Worm (Caenorhabditis elegans): Measurements from ENCODE around the gene C02F5.14.

Gene C02F5.14

DNA sequence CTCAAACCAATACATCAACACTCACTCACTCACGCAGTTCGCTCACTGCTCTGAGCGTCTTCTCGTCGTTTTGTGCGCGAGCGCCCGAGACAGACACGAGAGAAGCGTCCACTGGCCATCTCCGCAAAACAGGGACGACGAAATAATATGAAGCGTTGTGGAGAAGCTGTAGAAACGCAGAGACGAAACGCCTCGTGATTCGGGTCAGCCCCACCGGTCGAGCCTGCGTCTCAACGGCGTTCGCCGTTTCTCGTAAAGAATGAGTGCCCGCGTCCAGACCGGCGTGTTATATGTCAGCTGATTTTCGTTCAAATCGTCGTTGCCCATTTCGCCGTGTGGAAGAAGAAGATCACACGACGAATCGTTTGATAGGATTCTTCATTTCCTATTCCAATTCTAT is 7.8 kb downstream of the C02F5.14 start, which contains the start of gene fbxl-1 (continued):
- peak; percentile 57 for TF ChIP-seq mab-5 (tag; optimal IDR thresholded peaks at IDR 0.05)
- TF ChIP-seq lin-39 (tag; optimal IDR thresholded peaks at IDR 0.05): no peak
- peak; percentile 88 for TF ChIP-seq sem-4 (tag; optimal IDR thresholded peaks at IDR 0.05)
- TF ChIP-seq Y55F3AM.14 (GFP tag; optimal IDR thresholded peaks at IDR 0.05): peak; percentile 71
- peak; percentile 76 for TF ChIP-seq unc-55 (GFP tag; optimal IDR thresholded peaks at IDR 0.05)
- TF ChIP-seq nhr-25 (tag; optimal IDR thresholded peaks at IDR 0.05): peak; percentile 54
- peak; percentile 18 for TF ChIP-seq nhr-6 (tag; optimal IDR thresholded peaks at IDR 0.05)
- no peak for TF ChIP-seq elt-3 (tag; optimal IDR thresholded peaks at IDR 0.05)
- TF ChIP-seq ztf-4 (tag; optimal IDR thresholded peaks at IDR 0.05): peak; percentile 38
- no peak for TF ChIP-seq aly-2 (tag; optimal IDR thresholded peaks at IDR 0.05)

DNA sequence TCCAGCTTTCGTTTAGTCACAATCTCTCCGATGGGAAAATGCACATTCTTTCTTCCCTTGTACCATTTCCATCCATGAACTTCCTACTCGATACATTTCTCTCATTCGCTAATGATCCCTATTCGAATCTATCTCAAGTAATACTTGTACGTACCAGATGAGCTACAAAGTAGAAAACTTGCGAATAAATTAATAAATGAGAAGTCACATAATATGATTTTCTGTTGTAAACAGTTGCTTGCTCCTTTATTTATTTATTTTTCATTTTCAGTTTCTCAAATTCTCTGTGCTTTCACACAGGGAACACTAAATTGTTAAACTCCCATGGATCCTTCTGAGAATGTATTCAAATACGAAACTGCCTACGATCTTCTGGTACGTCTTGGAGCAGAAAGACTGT is 9.1 kb downstream of the C02F5.14 start, which contains the start of gene rfs-1:
TSS of gene rfs-1 (plus strand) at position 301 of the 400 bp plus-strand sequence.
- TF ChIP-seq unc-55 (GFP tag; optimal IDR thresholded peaks at IDR 0.05) (no peak), aly-2 (tag; optimal IDR thresholded peaks at IDR 0.05) (no peak), nhr-6 (tag; optimal IDR thresholded peaks at IDR 0.05) (no peak), nhr-23 (tag; optimal IDR thresholded peaks at IDR 0.05) (no peak), ama-1 (optimal IDR thresholded peaks at IDR 0.05) (no peak), gmeb-1 (tag; optimal IDR thresholded peaks at IDR 0.05) (no peak), lin-11 (tag; optimal IDR thresholded peaks at IDR 0.05) (no peak), ztf-4 (tag; optimal IDR thresholded peaks at IDR 0.05) (no peak), nhr-77 (tag; optimal IDR thresholded peaks at IDR 0.05) (no peak), nhr-10 (tag; optimal IDR thresholded peaks at IDR 0.05) (no peak), R02D3.7 (tag; optimal IDR thresholded peaks at IDR 0.05) (no peak), nhr-12 (tag; optimal IDR thresholded peaks at IDR 0.05) (no peak), dmd-4 (tag; optimal IDR thresholded peaks at IDR 0.05) (no peak), crh-2 (tag; optimal IDR thresholded peaks at IDR 0.05) (no peak), ztf-11 (tag; optimal IDR thresholded peaks at IDR 0.05) (no peak), nhr-21 (tag; optimal IDR thresholded peaks at IDR 0.05) (no peak)

DNA sequence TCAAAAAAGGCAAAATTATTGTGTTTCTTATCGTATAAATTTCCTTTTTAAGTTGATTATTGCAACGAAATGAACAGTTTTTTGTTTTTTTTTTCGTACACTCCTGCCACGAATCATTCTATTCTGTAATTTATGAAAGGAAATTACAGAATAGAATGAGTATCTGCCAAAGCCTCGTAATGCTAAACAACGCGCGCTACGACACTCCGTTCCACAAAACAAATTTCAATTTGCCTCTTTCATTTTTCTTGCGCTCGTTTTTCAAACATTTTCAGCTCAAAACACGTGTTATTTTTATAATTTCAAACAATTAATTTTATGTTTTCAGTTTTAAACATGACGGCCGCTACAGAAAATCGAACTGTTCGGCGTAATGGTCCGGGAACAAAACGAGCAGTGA is 10.5 kb downstream of the C02F5.14 start, which contains the start of gene mob-4:
TSS of gene mob-4 (plus strand) at position 329 of the 400 bp plus-strand sequence.
- peak in 1 of 2 experiments; percentile 32 for TF ChIP-seq lsy-2 (tag; optimal IDR thresholded peaks at IDR 0.05)
- peak; percentile 32 for TF ChIP-seq unc-55 (GFP tag; optimal IDR thresholded peaks at IDR 0.05)
- TF ChIP-seq crh-2 (tag; optimal IDR thresholded peaks at IDR 0.05): no peak

DNA sequence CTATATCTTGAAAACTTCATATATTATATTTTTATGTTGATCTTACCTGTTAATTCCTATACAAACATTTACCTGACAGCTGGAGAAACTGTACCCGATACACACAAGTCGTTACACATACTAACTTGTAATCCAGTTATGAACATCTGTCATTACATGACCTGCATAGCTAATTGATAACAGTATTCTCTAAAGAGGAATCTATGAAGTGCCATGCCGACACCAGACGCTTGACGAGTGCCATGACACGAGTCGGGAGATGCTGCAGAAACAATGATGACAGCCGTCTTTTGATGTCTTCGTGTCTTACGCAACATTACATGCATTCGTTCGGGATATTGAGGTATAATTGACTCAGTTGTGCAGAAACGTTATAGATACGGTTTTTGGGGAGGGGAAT is 15.2 kb downstream of the C02F5.14 start:
- TF ChIP-seq lin-13 (GFP tag; optimal IDR thresholded peaks at IDR 0.05): no peak
- no peak for TF ChIP-seq F13H6.1 (tag; optimal IDR thresholded peaks at IDR 0.05)
- TF ChIP-seq crh-2 (tag; optimal IDR thresholded peaks at IDR 0.05): no peak
- no peak for TF ChIP-seq zag-1 (tag; optimal IDR thresholded peaks at IDR 0.05)
- TF ChIP-seq unc-39 (tag; optimal IDR thresholded peaks at IDR 0.05): no peak
- no peak for TF ChIP-seq mdl-1 (tag; optimal IDR thresholded peaks at IDR 0.05)
- TF ChIP-seq elt-1 (tag; optimal IDR thresholded peaks at IDR 0.05): no peak
- TF ChIP-seq nhr-10 (tag; optimal IDR thresholded peaks at IDR 0.05): no peak
- TF ChIP-seq unc-55 (GFP tag; optimal IDR thresholded peaks at IDR 0.05): no peak
- TF ChIP-seq nhr-21 (tag; optimal IDR thresholded peaks at IDR 0.05): no peak
- TF ChIP-seq sma-3 (GFP tag; optimal IDR thresholded peaks at IDR 0.05): no peak
- no peak for TF ChIP-seq mbf-1 (tag; optimal IDR thresholded peaks at IDR 0.05)
- TF ChIP-seq sem-4 (tag; optimal IDR thresholded peaks at IDR 0.05): no peak

DNA sequence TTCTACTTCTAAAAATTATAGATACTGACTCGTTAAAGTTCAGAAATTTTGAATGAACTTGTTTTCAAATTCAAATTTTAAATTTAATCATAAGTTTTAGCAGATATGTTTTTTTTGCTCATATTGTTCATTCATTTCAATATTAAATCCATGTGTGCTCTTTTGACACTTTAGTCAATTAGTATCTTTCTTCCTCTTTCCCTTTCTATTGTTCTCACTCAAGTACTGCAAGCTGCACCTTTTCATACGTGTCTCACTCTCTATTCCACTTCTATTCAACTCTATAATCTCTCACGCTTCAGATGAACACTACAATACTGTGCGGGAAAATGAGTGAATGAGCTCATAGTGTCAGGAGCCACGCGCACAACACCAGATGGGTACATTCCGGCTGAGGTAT is 17.4 kb downstream of the C02F5.14 start, which contains the start of gene C30A5.16:
TSS of gene C30A5.16 (plus strand) at position 301 of the 400 bp plus-strand sequence.
- TF ChIP-seq egl-27 (tag; optimal IDR thresholded peaks at IDR 0.05): no peak
- TF ChIP-seq ztf-11 (tag; optimal IDR thresholded peaks at IDR 0.05): no peak
- no peak for TF ChIP-seq lin-39 (tag; optimal IDR thresholded peaks at IDR 0.05)
- no peak for TF ChIP-seq sem-4 (tag; optimal IDR thresholded peaks at IDR 0.05)

DNA sequence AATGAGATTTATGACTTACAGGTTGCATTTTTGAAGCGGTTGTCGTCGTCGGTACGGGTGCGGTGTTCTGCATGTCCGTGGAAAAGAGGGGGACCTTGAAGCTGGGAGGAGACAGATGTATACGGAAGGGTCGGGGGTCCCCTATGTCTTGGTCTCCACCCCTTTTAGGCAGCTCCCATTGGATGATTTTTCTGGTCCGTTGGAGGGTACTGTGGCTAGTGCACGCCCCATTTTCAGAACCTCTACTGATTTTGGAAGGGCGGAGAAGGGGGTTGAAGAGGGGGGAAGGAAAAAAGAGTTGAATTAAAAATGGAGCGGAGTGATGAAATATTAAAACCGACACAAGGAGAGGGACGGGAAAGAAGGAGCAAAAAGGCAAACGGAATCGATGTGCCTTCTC is 19.1 kb downstream of the C02F5.14 start, which contains the start of gene unc-86:
TSS of gene unc-86 (minus strand) at position 113 of the 400 bp plus-strand sequence.
- TF ChIP-seq ceh-82 (tag; optimal IDR thresholded peaks at IDR 0.05) (no peak), nhr-25 (tag; optimal IDR thresholded peaks at IDR 0.05) (no peak), elt-3 (tag; optimal IDR thresholded peaks at IDR 0.05) (no peak), unc-55 (GFP tag; optimal IDR thresholded peaks at IDR 0.05) (peak; percentile 4)
